Worm (Caenorhabditis elegans): Measurements from ENCODE around the gene cmk-1.

DNA sequence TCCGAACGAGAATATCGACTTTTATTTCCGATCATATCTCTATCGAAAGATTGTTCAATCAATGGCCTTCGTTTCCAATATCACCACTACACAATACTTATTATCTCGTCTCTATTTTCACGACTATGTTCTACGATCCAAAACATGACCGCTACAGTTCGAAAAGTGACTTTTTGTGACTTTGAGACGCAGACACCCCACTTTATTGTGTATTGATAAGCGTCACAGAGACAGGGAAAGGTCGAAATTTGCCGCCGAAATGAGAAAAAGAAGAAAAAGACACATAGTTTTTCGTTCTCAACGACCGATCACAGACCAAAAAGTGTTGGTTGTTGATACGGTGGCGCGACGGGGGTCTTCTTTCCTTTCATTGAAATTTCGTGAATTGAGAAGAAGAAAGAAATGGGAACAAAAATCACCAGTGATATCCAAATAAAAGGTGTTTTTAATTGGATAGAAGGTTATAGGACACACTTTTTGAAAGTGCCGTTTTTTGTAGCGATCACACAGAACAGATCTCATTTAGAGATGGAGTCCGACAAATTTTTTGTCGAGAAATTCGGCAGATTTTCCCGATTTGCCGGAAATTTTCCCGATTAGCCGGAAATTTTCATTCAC lies 35.2 kb downstream of the cmk-1 start:
- TF ChIP-seq tbx-2 (tag; optimal IDR thresholded peaks at IDR 0.05) (no peak), nhr-28 (tag; optimal IDR thresholded peaks at IDR 0.05) (no peak)

Measured in whole organism, L3 larva.